Worm (Caenorhabditis elegans) whole organism, mixed stage, embryonic: ENCODE data around the gene nlp-35.
A peak's percentile ranks its signal among the peaks of the same experiment; 100 is the strongest.

ENCODE experiments used
- M03D4.4 ChIP-seq: sonication (generic microtip); optimal IDR thresholded peaks from 2 replicates; lab custom pipeline; 2017; ENCODE audit warnings: mild to moderate bottlenecking, missing genetic modification characterization, missing compliant biosample characterization
- bed-3 ChIP-seq: fragments of 200-800 bp; sonication (Bioruptor generic); optimal IDR thresholded peaks from 3 replicates; lab custom pipeline; 2018; ENCODE audit warnings: mild to moderate bottlenecking, missing genetic modification characterization, moderate library complexity, missing compliant biosample characterization
- blmp-1 ChIP-seq: fragments of 150-350 bp; optimal IDR thresholded peaks from 2 replicates; lab custom pipeline; 2014; ENCODE audit warnings: missing biosample characterization, missing genetic modification characterization
- ceh-39 ChIP-seq: fragments of 150-350 bp; optimal IDR thresholded peaks from 2 replicates; lab custom pipeline; 2014; ENCODE audit warnings: missing biosample characterization, missing genetic modification characterization
- ceh-83 ChIP-seq: fragments of 200-800 bp; sonication (Bioruptor generic); optimal IDR thresholded peaks from 2 replicates; lab custom pipeline; 2018; ENCODE audit warnings: mild to moderate bottlenecking, missing genetic modification characterization, missing compliant biosample characterization
- ces-1 ChIP-seq: fragments of 150-350 bp; optimal IDR thresholded peaks from 2 replicates; lab custom pipeline; 2014; ENCODE audit warnings: missing biosample characterization, missing genetic modification reagents, missing genetic modification characterization
- cnd-1 ChIP-seq: fragments of 200-800 bp; sonication (Bioruptor generic); optimal IDR thresholded peaks from 2 replicates; lab custom pipeline; 2018; ENCODE audit warnings: mild to moderate bottlenecking, missing genetic modification characterization, missing compliant biosample characterization
- drap-1 ChIP-seq: fragments of 200-800 bp; sonication (Bioruptor generic); optimal IDR thresholded peaks from 3 replicates; lab custom pipeline; 2018; ENCODE audit warnings: mild to moderate bottlenecking, missing genetic modification characterization, missing compliant biosample characterization
- elt-1 ChIP-seq: sonication (generic microtip); optimal IDR thresholded peaks from 2 replicates; lab custom pipeline; 2017; ENCODE audit warnings: missing genetic modification characterization, mild to moderate bottlenecking, missing compliant biosample characterization, antibody characterized with exemption, moderate library complexity, borderline replicate concordance; ENCODE audit not compliant: insufficient read depth
- elt-3 ChIP-seq: fragments of 150-350 bp; optimal IDR thresholded peaks from 2 replicates; lab custom pipeline; 2014; ENCODE audit warnings: missing biosample characterization, missing genetic modification characterization
- flh-1 ChIP-seq: fragments of 200-800 bp; sonication (Bioruptor generic); optimal IDR thresholded peaks from 2 replicates; lab custom pipeline; 2018; ENCODE audit warnings: mild to moderate bottlenecking, missing genetic modification characterization, moderate library complexity, missing compliant biosample characterization
- ham-2 ChIP-seq: fragments of 200-800 bp; sonication (Bioruptor generic); optimal IDR thresholded peaks from 2 replicates; lab custom pipeline; 2018; ENCODE audit warnings: mild to moderate bottlenecking, missing genetic modification characterization, missing compliant biosample characterization
- hlh-1 ChIP-seq: fragments of 150-350 bp; optimal IDR thresholded peaks from 2 replicates; lab custom pipeline; 2014; ENCODE audit warnings: missing biosample characterization, missing genetic modification reagents, missing genetic modification characterization
- lin-13 ChIP-seq: fragments of 150-350 bp; optimal IDR thresholded peaks from 2 replicates; lab custom pipeline; 2014; ENCODE audit warnings: missing biosample characterization, missing genetic modification characterization
- lin-32 ChIP-seq: fragments of 200-800 bp; sonication (Bioruptor generic); optimal IDR thresholded peaks from 2 replicates; lab custom pipeline; 2018; ENCODE audit warnings: mild to moderate bottlenecking, missing genetic modification characterization, missing compliant biosample characterization
- mab-5 ChIP-seq: fragments of 150-350 bp; optimal IDR thresholded peaks from 2 replicates; lab custom pipeline; 2014; ENCODE audit warnings: missing biosample characterization, missing genetic modification characterization
- mls-2 ChIP-seq: sonication (generic microtip); optimal IDR thresholded peaks from 2 replicates; lab custom pipeline; 2016; ENCODE audit warnings: mild to moderate bottlenecking, missing genetic modification characterization, moderate library complexity, missing compliant biosample characterization
- nhr-12 ChIP-seq: fragments of 150-350 bp; optimal IDR thresholded peaks from 2 replicates; lab custom pipeline; 2014; ENCODE audit warnings: missing biosample characterization, missing genetic modification characterization
- nhr-2 ChIP-seq: fragments of 150-350 bp; optimal IDR thresholded peaks from 2 replicates; lab custom pipeline; 2014; ENCODE audit warnings: missing biosample characterization, missing genetic modification characterization
- nhr-237 ChIP-seq: fragments of 150-350 bp; optimal IDR thresholded peaks from 2 replicates; lab custom pipeline; 2014; ENCODE audit warnings: missing biosample characterization, missing genetic modification characterization
- nhr-28 ChIP-seq: fragments of 150-350 bp; optimal IDR thresholded peaks from 2 replicates; lab custom pipeline; 2014; ENCODE audit warnings: missing biosample characterization, missing genetic modification characterization
- nhr-76 ChIP-seq: sonication (generic microtip); optimal IDR thresholded peaks from 2 replicates; lab custom pipeline; 2017; ENCODE audit warnings: missing biosample characterization, missing genetic modification characterization
- pha-4 ChIP-seq: fragments of 150-350 bp; optimal IDR thresholded peaks from 2 replicates; lab custom pipeline; 2018; ENCODE audit warnings: missing biosample characterization, missing genetic modification reagents, missing genetic modification characterization
- sem-2 ChIP-seq: fragments of 200-800 bp; sonication (Bioruptor generic); optimal IDR thresholded peaks from 2 replicates; lab custom pipeline; 2018; ENCODE audit warnings: mild to moderate bottlenecking, missing genetic modification characterization, missing compliant biosample characterization
- snpc-4 ChIP-seq: fragments of 150-350 bp; optimal IDR thresholded peaks from 2 replicates; lab custom pipeline; 2014; ENCODE audit warnings: missing biosample characterization, missing genetic modification characterization
- sptf-1 ChIP-seq: sonication (generic microtip); optimal IDR thresholded peaks from 2 replicates; lab custom pipeline; 2017; ENCODE audit warnings: mild to moderate bottlenecking, missing genetic modification characterization, moderate library complexity, missing compliant biosample characterization
- tbx-8 ChIP-seq: fragments of 200-800 bp; sonication (Bioruptor generic); optimal IDR thresholded peaks from 2 replicates; lab custom pipeline; 2018; ENCODE audit warnings: mild to moderate bottlenecking, missing genetic modification characterization, moderate library complexity, missing compliant biosample characterization
- unc-120 ChIP-seq: sonication (generic microtip); optimal IDR thresholded peaks from 2 replicates; lab custom pipeline; 2017; ENCODE audit warnings: missing genetic modification characterization, missing compliant biosample characterization; ENCODE audit not compliant: poor library complexity, severe bottlenecking
- unc-39 ChIP-seq: fragments of 150-350 bp; optimal IDR thresholded peaks from 2 replicates; lab custom pipeline; 2014; ENCODE audit warnings: missing biosample characterization, missing genetic modification characterization
- zip-8 ChIP-seq: fragments of 150-350 bp; optimal IDR thresholded peaks from 2 replicates; lab custom pipeline; 2014; ENCODE audit warnings: missing biosample characterization, missing genetic modification characterization
- ztf-11 ChIP-seq: fragments of 150-350 bp; optimal IDR thresholded peaks from 2 replicates; lab custom pipeline; 2014; ENCODE audit warnings: missing biosample characterization, missing genetic modification characterization

Gene nlp-35

ce11 chrIV:9535105-9535504 is 16.4 kb upstream of the nlp-35 start:
- TF ChIP-seq drap-1 (GFP tag; lab: Kevin White, UChicago) (no peak), elt-3 (tag; lab: Kevin White, UChicago) (peak; percentile 21)

ce11 chrIV:9534342-9534741 is 15.6 kb upstream of the nlp-35 start:
- TF ChIP-seq zip-8 (no peak), nhr-76 (tag; lab: Kevin White, UChicago) (no peak), M03D4.4 (tag; lab: Kevin White, UChicago) (no peak), elt-1 (tag; lab: Kevin White, UChicago) (no peak), ceh-83 (GFP tag; lab: Kevin White, UChicago) (no peak), mab-5 (tag; lab: Kevin White, UChicago) (no peak), nhr-237 (tag; lab: Kevin White, UChicago) (no peak), ces-1 (GFP tag; lab: Kevin White, UChicago) (no peak), lin-32 (GFP tag; lab: Kevin White, UChicago) (no peak), elt-3 (tag; lab: Kevin White, UChicago) (no peak), bed-3 (GFP tag; lab: Kevin White, UChicago) (no peak), sem-2 (GFP tag; lab: Kevin White, UChicago) (no peak), cnd-1 (tag; lab: Kevin White, UChicago) (no peak), lin-13 (tag; lab: Kevin White, UChicago) (no peak), ztf-11 (tag; lab: Kevin White, UChicago) (no peak), ham-2 (GFP tag; lab: Kevin White, UChicago) (no peak)

DNA sequence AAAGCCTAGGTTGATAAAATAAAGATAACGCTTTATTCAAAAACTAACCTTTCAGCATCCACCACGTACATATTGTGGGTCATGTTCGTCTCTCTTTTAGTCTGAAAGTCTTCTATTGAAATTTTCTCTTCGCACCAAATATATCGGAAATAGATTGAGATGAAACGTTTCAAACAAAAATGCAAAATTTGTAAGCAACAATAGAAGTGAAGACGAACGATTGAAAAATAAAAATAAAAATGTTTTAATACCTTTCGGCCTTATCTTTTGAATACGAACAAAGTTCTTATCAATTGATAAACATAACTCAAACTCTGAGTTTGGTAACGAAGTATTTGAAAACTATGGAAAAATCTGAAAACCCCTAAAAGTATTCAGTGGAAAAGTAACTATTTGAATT is 14.3 kb upstream of the nlp-35 start, which contains the start of gene F56H11.2:
F56H11.2 (minus strand) TSS at position 101 of the 400 bp plus-strand sequence.
- TF ChIP-seq nhr-12 (tag; lab: Kevin White, UChicago), result no peak
- TF ChIP-seq tbx-8, result no peak
- no peak for TF ChIP-seq ceh-39 (tag; lab: Kevin White, UChicago)
- no peak for TF ChIP-seq unc-39
- no peak for TF ChIP-seq ces-1 (GFP tag; lab: Kevin White, UChicago)
- TF ChIP-seq nhr-28, result no peak
- TF ChIP-seq ham-2 (GFP tag; lab: Kevin White, UChicago), result no peak
- no peak for TF ChIP-seq mab-5 (tag; lab: Kevin White, UChicago)
- no peak for TF ChIP-seq blmp-1 (tag; lab: Kevin White, UChicago)
- TF ChIP-seq nhr-237 (tag; lab: Kevin White, UChicago), result no peak
- no peak for TF ChIP-seq sem-2 (GFP tag; lab: Kevin White, UChicago)
- no peak for TF ChIP-seq mls-2 (tag; lab: Kevin White, UChicago)
- no peak for TF ChIP-seq pha-4 (tag; lab: Kevin White, UChicago)
- TF ChIP-seq, all 35 proteins: peak for 0

DNA sequence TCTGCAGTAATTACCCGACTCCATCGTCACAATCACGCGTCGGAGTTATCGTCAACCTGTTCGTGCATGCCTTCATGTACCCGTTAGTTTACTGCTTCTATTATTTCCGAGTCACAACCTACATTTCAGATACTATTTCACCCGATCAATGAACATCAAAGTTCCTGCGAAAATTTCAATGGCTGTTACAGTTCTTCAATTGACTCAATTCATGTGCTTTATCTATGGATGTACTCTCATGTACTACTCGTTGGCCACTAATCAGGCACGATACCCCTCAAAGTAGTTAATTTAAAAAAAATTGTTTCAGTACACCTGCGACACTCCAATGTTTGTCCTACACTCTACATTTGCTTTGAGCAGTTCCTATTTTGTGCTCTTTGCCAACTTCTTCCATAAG is 12.0 kb upstream of the nlp-35 start:
- TF ChIP-seq tbx-8 (no peak), ztf-11 (tag; lab: Kevin White, UChicago) (no peak), elt-1 (tag; lab: Kevin White, UChicago) (no peak), ces-1 (GFP tag; lab: Kevin White, UChicago) (no peak), unc-39 (no peak), mls-2 (tag; lab: Kevin White, UChicago) (no peak), nhr-2 (tag; lab: Kevin White, UChicago) (no peak), lin-13 (tag; lab: Kevin White, UChicago) (no peak), bed-3 (GFP tag; lab: Kevin White, UChicago) (no peak), ceh-83 (GFP tag; lab: Kevin White, UChicago) (no peak)

- TF ChIP-seq sptf-1 (tag; lab: Kevin White, UChicago) (no peak), flh-1 (no peak), snpc-4 (tag; lab: Kevin White, UChicago) (no peak)
Observed at ce11 chrIV:9529647-9530046, 10.9 kb upstream of the nlp-35 start, which contains the start of gene elo-7. elo-7 (plus strand) TSS chrIV:9529947.

ce11 chrIV:9527002-9527401 is 8.3 kb upstream of the nlp-35 start:
- TF ChIP-seq nhr-2 (tag; lab: Kevin White, UChicago) (no peak), hlh-1 (tag; lab: Kevin White, UChicago) (no peak), nhr-76 (tag; lab: Kevin White, UChicago) (no peak), ztf-11 (tag; lab: Kevin White, UChicago) (no peak), mab-5 (tag; lab: Kevin White, UChicago) (no peak), lin-32 (GFP tag; lab: Kevin White, UChicago) (no peak), unc-120 (tag; lab: Kevin White, UChicago) (no peak), elt-3 (tag; lab: Kevin White, UChicago) (no peak)
